Fruit fly (Drosophila melanogaster): ENCODE data around the gene Rrp5.

Rrp5 gene

dm6 chr3R:24333182-24333808 lies at the start of gene Rrp5, which contains the start of gene Dis3:
TSS of gene Rrp5 (minus strand) at chr3R:24333316.
TSS of gene Dis3 (plus strand) at chr3R:24333433.
- TF ChIP-seq psq (GFP tag; optimal IDR thresholded peaks at IDR 0.05) (no peak), Jra (GFP tag; optimal IDR thresholded peaks at IDR 0.05) (no peak), ey (GFP tag; optimal IDR thresholded peaks at IDR 0.05) (no peak), GATAd (GFP tag; optimal IDR thresholded peaks at IDR 0.05) (no peak), h (GFP tag; optimal IDR thresholded peaks at IDR 0.05) (no peak), usp (GFP tag; optimal IDR thresholded peaks at IDR 0.05) (no peak), Hr83 (GFP tag; optimal IDR thresholded peaks at IDR 0.05; ENCODE audit: poor library complexity, severe bottlenecking) (no peak), pan (optimal IDR thresholded peaks at IDR 0.05) (no peak), Hnf4 (GFP tag; optimal IDR thresholded peaks at IDR 0.05) (no peak), dl (GFP tag; optimal IDR thresholded peaks at IDR 0.05; ENCODE audit: insufficient read depth in 1 of 2, partially characterized antibody in 2 of 2) (peak in 1 of 2 experiments; percentile 16), dsf (GFP tag; optimal IDR thresholded peaks at IDR 0.05; ENCODE audit: borderline replicate concordance) (no peak), CG32264 (GFP tag; optimal IDR thresholded peaks at IDR 0.05) (no peak), dmrt93B (GFP tag; optimal IDR thresholded peaks at IDR 0.05) (no peak), sv (GFP tag; optimal IDR thresholded peaks at IDR 0.05) (no peak), jim (GFP tag; optimal IDR thresholded peaks at IDR 0.05) (no peak), foxo (GFP tag; optimal IDR thresholded peaks at IDR 0.05) (no peak), Vsx2 (GFP tag; optimal IDR thresholded peaks at IDR 0.05; ENCODE audit: partially characterized antibody) (peak; percentile 99), brk (GFP tag; optimal IDR thresholded peaks at IDR 0.05) (no peak), Dfd (GFP tag; optimal IDR thresholded peaks at IDR 0.05) (no peak), CG9705 (GFP tag; optimal IDR thresholded peaks at IDR 0.05) (no peak), Dif (GFP tag; optimal IDR thresholded peaks at IDR 0.05; ENCODE audit: partially characterized antibody) (peak; percentile 97), Sp1 (GFP tag; optimal IDR thresholded peaks at IDR 0.05) (no peak), Myc (optimal IDR thresholded peaks at IDR 0.05) (peak; percentile 68), lola (GFP tag; optimal IDR thresholded peaks at IDR 0.05) (no peak), Mio (GFP tag; optimal IDR thresholded peaks at IDR 0.05) (no peak)

dm6 chr3R:24376565-24376964 lies 43.4 kb upstream of the Rrp5 start, which contains the start of gene CG33342:
TSS of gene CG33342 (plus strand) at chr3R:24376865.
- TF ChIP-seq dmrt93B (GFP tag; optimal IDR thresholded peaks at IDR 0.05) (no peak), Hnf4 (GFP tag; optimal IDR thresholded peaks at IDR 0.05) (no peak), rgr (GFP tag; optimal IDR thresholded peaks at IDR 0.05) (no peak), GATAd (GFP tag; optimal IDR thresholded peaks at IDR 0.05) (no peak), dl (GFP tag; optimal IDR thresholded peaks at IDR 0.05; ENCODE audit: insufficient read depth in 1 of 2, partially characterized antibody in 2 of 2) (no peak), psq (GFP tag; optimal IDR thresholded peaks at IDR 0.05) (no peak), dsf (GFP tag; optimal IDR thresholded peaks at IDR 0.05; ENCODE audit: borderline replicate concordance) (no peak), lola (GFP tag; optimal IDR thresholded peaks at IDR 0.05) (no peak), N (GFP tag; optimal IDR thresholded peaks at IDR 0.05) (no peak), Jra (GFP tag; optimal IDR thresholded peaks at IDR 0.05) (no peak)

- TF ChIP-seq dl (GFP tag; optimal IDR thresholded peaks at IDR 0.05; ENCODE audit: insufficient read depth in 1 of 2, partially characterized antibody in 2 of 2) (no peak), br (GFP tag; optimal IDR thresholded peaks at IDR 0.05) (no peak), Abd-B (GFP tag; optimal IDR thresholded peaks at IDR 0.05) (no peak), GATAd (GFP tag; optimal IDR thresholded peaks at IDR 0.05) (no peak), CG32264 (GFP tag; optimal IDR thresholded peaks at IDR 0.05) (no peak), psq (GFP tag; optimal IDR thresholded peaks at IDR 0.05) (no peak), OdsH (GFP tag; optimal IDR thresholded peaks at IDR 0.05) (no peak), sage (GFP tag; optimal IDR thresholded peaks at IDR 0.05) (no peak), h (GFP tag; optimal IDR thresholded peaks at IDR 0.05) (no peak), Jra (GFP tag; optimal IDR thresholded peaks at IDR 0.05) (no peak), Mio (GFP tag; optimal IDR thresholded peaks at IDR 0.05) (no peak), woc (GFP tag; optimal IDR thresholded peaks at IDR 0.05) (no peak), usp (GFP tag; optimal IDR thresholded peaks at IDR 0.05) (no peak), Dfd (GFP tag; optimal IDR thresholded peaks at IDR 0.05) (no peak), lola (GFP tag; optimal IDR thresholded peaks at IDR 0.05) (no peak)
These were observed 42.4 kb upstream of the Rrp5 start, which contains the start of gene CG17781 for dm6 chr3R:24375561-24375960. TSS of gene CG17781 (minus strand) at chr3R:24375661.

- TF ChIP-seq dmrt93B (GFP tag; optimal IDR thresholded peaks at IDR 0.05) = no peak
- no peak for TF ChIP-seq jim (GFP tag; optimal IDR thresholded peaks at IDR 0.05)
- TF ChIP-seq Sp1 (GFP tag; optimal IDR thresholded peaks at IDR 0.05) = no peak
- TF ChIP-seq Hr78 (GFP tag; optimal IDR thresholded peaks at IDR 0.05) = no peak
- no peak for TF ChIP-seq dsf (GFP tag; optimal IDR thresholded peaks at IDR 0.05; ENCODE audit: borderline replicate concordance)
- TF ChIP-seq tai (GFP tag; optimal IDR thresholded peaks at IDR 0.05) = no peak
- no peak for TF ChIP-seq CrebA (GFP tag; optimal IDR thresholded peaks at IDR 0.05; ENCODE audit: borderline replicate concordance)
- no peak for TF ChIP-seq Jra (GFP tag; optimal IDR thresholded peaks at IDR 0.05)
- TF ChIP-seq Myc (optimal IDR thresholded peaks at IDR 0.05) = no peak
- no peak for TF ChIP-seq sage (GFP tag; optimal IDR thresholded peaks at IDR 0.05)
- no peak for TF ChIP-seq Abd-B (GFP tag; optimal IDR thresholded peaks at IDR 0.05)
- no peak for TF ChIP-seq foxo (GFP tag; optimal IDR thresholded peaks at IDR 0.05)
- no peak for TF ChIP-seq dl (GFP tag; optimal IDR thresholded peaks at IDR 0.05; ENCODE audit: insufficient read depth in 1 of 2, partially characterized antibody in 2 of 2)
- TF ChIP-seq Mio (GFP tag; optimal IDR thresholded peaks at IDR 0.05) = no peak
- no peak for TF ChIP-seq h (GFP tag; optimal IDR thresholded peaks at IDR 0.05)
- no peak for TF ChIP-seq Vsx2 (GFP tag; optimal IDR thresholded peaks at IDR 0.05; ENCODE audit: partially characterized antibody)
- TF ChIP-seq psq (GFP tag; optimal IDR thresholded peaks at IDR 0.05) = no peak
- no peak for TF ChIP-seq fru (GFP tag; optimal IDR thresholded peaks at IDR 0.05)
- no peak for TF ChIP-seq usp (GFP tag; optimal IDR thresholded peaks at IDR 0.05)
These were observed 39.5 kb upstream of the Rrp5 start, which contains the start of gene CG17782 for dm6 chr3R:24372662-24373061. TSS of gene CG17782 (minus strand) at chr3R:24372762.

Data from whole organism, wandering third instar larva.